Worm (Caenorhabditis elegans): Measurements from ENCODE around the gene htz-1.
A peak's percentile ranks its signal among the peaks of the same experiment; 100 is the strongest.

htz-1 gene

DNA sequence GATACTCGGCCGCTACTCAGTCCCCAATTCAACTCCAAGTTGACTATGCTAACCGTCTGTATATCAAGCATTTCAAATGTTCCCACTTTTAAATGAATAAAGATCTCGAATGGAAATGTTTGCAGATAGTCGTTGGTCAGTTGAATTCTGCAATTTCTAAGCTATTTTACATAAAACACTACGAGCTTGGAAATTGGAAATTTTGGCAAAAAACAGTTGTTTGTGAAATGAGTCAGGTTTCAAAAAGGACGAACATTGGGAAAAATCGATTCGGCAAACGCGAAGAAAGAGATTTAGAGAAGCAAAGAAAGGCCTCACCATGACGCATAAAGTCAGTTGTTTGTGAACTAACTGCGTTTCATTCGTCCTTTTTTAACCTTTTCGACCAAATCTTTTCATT, 868 bp downstream of the htz-1 start (continued):
- TF ChIP-seq snpc-4 (GFP tag; optimal IDR thresholded peaks at IDR 0.05) (no peak), snpc-4 (tag; optimal IDR thresholded peaks at IDR 0.05) (peak in 1 of 4 experiments; percentile 17), F37B4.10 (GFP tag; IDR thresholded peaks at IDR 0.05) (no peak), hmg-20 (GFP tag; IDR thresholded peaks at IDR 0.05) (no peak), madf-10 (tag; optimal IDR thresholded peaks at IDR 0.05) (no peak), die-1 (tag; optimal IDR thresholded peaks at IDR 0.05) (no peak), T26A5.8 (tag; optimal IDR thresholded peaks at IDR 0.05) (no peak), him-1 (tag; optimal IDR thresholded peaks at IDR 0.05) (no peak), ceh-100 (GFP tag; IDR thresholded peaks at IDR 0.05) (peak; percentile 39), gei-17 (GFP tag; optimal IDR thresholded peaks at IDR 0.05) (no peak), B0019.2 (GFP tag; conservative IDR thresholded peaks at IDR 0.05) (no peak), attf-6 (GFP tag; IDR thresholded peaks at IDR 0.05) (peak; percentile 63), efl-1 (GFP tag; optimal IDR thresholded peaks at IDR 0.05) (peak; percentile 3), B0035.1 (tag; optimal IDR thresholded peaks at IDR 0.05) (no peak), let-607 (tag; optimal IDR thresholded peaks at IDR 0.05) (no peak), nhr-120 (GFP tag; IDR thresholded peaks at IDR 0.05) (no peak), rcor-1 (GFP tag; IDR thresholded peaks at IDR 0.05) (peak; percentile 48; the same call in 1 of the 2 replicates), mcd-1 (GFP tag; IDR thresholded peaks at IDR 0.05) (no peak), ceh-58 (GFP tag; IDR thresholded peaks at IDR 0.05) (0 out of 2 replicates have a peak, but pooled peaks have one; percentile 41), rpc-1 (optimal IDR thresholded peaks at IDR 0.05) (no peak), rpc-1 (tag; optimal IDR thresholded peaks at IDR 0.05) (no peak), nhr-80 (tag; optimal IDR thresholded peaks at IDR 0.05) (no peak), ama-1 (optimal IDR thresholded peaks at IDR 0.05) (no peak), ama-1 (GFP tag; optimal IDR thresholded peaks at IDR 0.05) (no peak), lsy-27 (tag; optimal IDR thresholded peaks at IDR 0.05; ENCODE audit: borderline replicate concordance, insufficient read depth) (no peak), D2030.7 (GFP tag; IDR thresholded peaks at IDR 0.05) (no peak), F57C9.4 (tag; optimal IDR thresholded peaks at IDR 0.05) (no peak), chd-7 (tag; optimal IDR thresholded peaks at IDR 0.05) (no peak), egl-18 (GFP tag; IDR thresholded peaks at IDR 0.05) (no peak), snpc-1.3 (tag; optimal IDR thresholded peaks at IDR 0.05; ENCODE audit: insufficient read depth) (peak; percentile 39), mxl-1 (tag; optimal IDR thresholded peaks at IDR 0.05) (no peak), ZK185.1 (tag; optimal IDR thresholded peaks at IDR 0.05; ENCODE audit: poor library complexity, severe bottlenecking) (no peak), madf-6 (GFP tag; IDR thresholded peaks at IDR 0.05) (peak; percentile 74), unc-130 (GFP tag; optimal IDR thresholded peaks at IDR 0.05) (no peak), sea-2 (GFP tag; IDR thresholded peaks at IDR 0.05) (no peak), sptf-2 (GFP tag; optimal IDR thresholded peaks at IDR 0.05) (no peak), dox-1 (GFP tag; IDR thresholded peaks at IDR 0.05) (no peak), ceh-79 (tag; optimal IDR thresholded peaks at IDR 0.05) (no peak), Y53G8AR.9 (GFP tag; conservative IDR thresholded peaks at IDR 0.05) (peak; percentile 81), lin-54 (GFP tag; optimal IDR thresholded peaks at IDR 0.05) (peak; percentile 29), sdz-38 (tag; optimal IDR thresholded peaks at IDR 0.05) (no peak), ceh-40 (GFP tag; IDR thresholded peaks at IDR 0.05) (0 out of 2 replicates have a peak, but pooled peaks have one; percentile 31), ztf-6 (GFP tag; IDR thresholded peaks at IDR 0.05) (no peak), aptf-3 (GFP tag; IDR thresholded peaks at IDR 0.05) (no peak), cebp-1 (GFP tag; IDR thresholded peaks at IDR 0.05) (no peak), cebp-1 (tag; optimal IDR thresholded peaks at IDR 0.05) (no peak), zfh-2 (GFP tag; conservative IDR thresholded peaks at IDR 0.05) (no peak), mel-28 (tag; optimal IDR thresholded peaks at IDR 0.05; ENCODE audit: borderline replicate concordance) (no peak), Y53F4B.3 (GFP tag; IDR thresholded peaks at IDR 0.05) (0 out of 2 replicates have a peak, but pooled peaks have one; percentile 13), nhr-90 (tag; optimal IDR thresholded peaks at IDR 0.05) (no peak), Y56A3A.18 (GFP tag; IDR thresholded peaks at IDR 0.05) (no peak)
